Fruit fly (Drosophila melanogaster): ENCODE results near the gene CG43739.

The CG43739 gene

dm6 chr2L:20915224-20915623 lies 3.5 kb downstream of the CG43739 start (continued):
- peak; percentile 14 for TF ChIP-seq mam (GFP tag; optimal IDR thresholded peaks at IDR 0.05)
- TF ChIP-seq Six4 (GFP tag; optimal IDR thresholded peaks at IDR 0.05), result peak; percentile 30
- no peak for TF ChIP-seq Med (GFP tag)
- TF ChIP-seq bowl (GFP tag; IDR thresholded peaks at IDR 0.05), result no peak
- TF ChIP-seq YL-1 (GFP tag; optimal IDR thresholded peaks at IDR 0.05), result no peak
- TF ChIP-seq CkIIα-i1 (GFP tag; IDR thresholded peaks at IDR 0.05), result no peak
- TF ChIP-seq Dll (GFP tag; IDR thresholded peaks at IDR 0.05; ENCODE audit: partially characterized antibody), result no peak
- TF ChIP-seq CG6689 (GFP tag; IDR thresholded peaks at IDR 0.05), result peak; percentile 52; the same call in 1 of the 2 replicates
- no peak for TF ChIP-seq CrebB (tag; optimal IDR thresholded peaks at IDR 0.05)
- no peak for TF ChIP-seq cato (GFP tag; optimal IDR thresholded peaks at IDR 0.05; ENCODE audit: borderline replicate concordance)
- peak; percentile 33; the same call in 1 of the 2 replicates for TF ChIP-seq lmd (GFP tag; IDR thresholded peaks at IDR 0.05)
- TF ChIP-seq tin (GFP tag; optimal IDR thresholded peaks at IDR 0.05), result peak; percentile 20
- TF ChIP-seq Hsf (GFP tag; optimal IDR thresholded peaks at IDR 0.05), result peak; percentile 8
- TF ChIP-seq CG18619 (GFP tag; optimal IDR thresholded peaks at IDR 0.05), result peak; percentile 25
- TF ChIP-seq slbo (GFP tag; IDR thresholded peaks at IDR 0.05), result peak; percentile 31; the same call in 1 of the 2 replicates
- peak; percentile 30 for TF ChIP-seq CG12155 (GFP tag; optimal IDR thresholded peaks at IDR 0.05)
- peak; percentile 53 for TF ChIP-seq unpg (GFP tag; optimal IDR thresholded peaks at IDR 0.05)
- TF ChIP-seq sim (GFP tag; IDR thresholded peaks at IDR 0.05), result no peak
- TF ChIP-seq ATbp (GFP tag; optimal IDR thresholded peaks at IDR 0.05), result peak; percentile 8
- peak; percentile 67; the same call in 2 of the 3 replicates for TF ChIP-seq so (GFP tag; IDR thresholded peaks at IDR 0.05)
- 0 out of 3 replicates have a peak, but pooled peaks have one; percentile 27 for TF ChIP-seq CG17361 (GFP tag; IDR thresholded peaks at IDR 0.05)
- TF ChIP-seq pb (GFP tag; optimal IDR thresholded peaks at IDR 0.05), result no peak
- peak; percentile 21 for TF ChIP-seq tap (tag; optimal IDR thresholded peaks at IDR 0.05)
- TF ChIP-seq CoRest (tag; optimal IDR thresholded peaks at IDR 0.05), result peak; percentile 17
- peak; percentile 36 for TF ChIP-seq CG18262 (tag; optimal IDR thresholded peaks at IDR 0.05)
- peak in 1 of 2 experiments; percentile 65 for TF ChIP-seq Hr51 (GFP tag; optimal IDR thresholded peaks at IDR 0.05)
- TF ChIP-seq vvl (GFP tag; IDR thresholded peaks at IDR 0.05), result peak; percentile 60
- peak; percentile 44; the same call in 1 of the 3 replicates for TF ChIP-seq CG11695 (GFP tag; IDR thresholded peaks at IDR 0.05)
- no peak for TF ChIP-seq kah (GFP tag; optimal IDR thresholded peaks at IDR 0.05)
- no peak for TF ChIP-seq CG9437 (GFP tag; optimal IDR thresholded peaks at IDR 0.05)
- peak; percentile 27 for TF ChIP-seq D19A (tag; optimal IDR thresholded peaks at IDR 0.05)
- peak; percentile 85 for TF ChIP-seq Drgx (GFP tag; IDR thresholded peaks at IDR 0.05)
- peak in 1 of 2 experiments; percentile 61 for TF ChIP-seq bsh (GFP tag; optimal IDR thresholded peaks at IDR 0.05)
- peak; percentile 65 for TF ChIP-seq Sox102F (GFP tag; optimal IDR thresholded peaks at IDR 0.05)
- no peak for TF ChIP-seq corto (GFP tag; optimal IDR thresholded peaks at IDR 0.05)
- TF ChIP-seq CG7556 (GFP tag; optimal IDR thresholded peaks at IDR 0.05), result peak; percentile 35
- peak; percentile 26 for TF ChIP-seq CG13775 (GFP tag; optimal IDR thresholded peaks at IDR 0.05)
- 0 out of 3 replicates have a peak, but pooled peaks have one; percentile 26 for TF ChIP-seq CG3726 (GFP tag; IDR thresholded peaks at IDR 0.05)
- no peak for TF ChIP-seq Mes4 (GFP tag; optimal IDR thresholded peaks at IDR 0.05)
- no peak for TF ChIP-seq CG6813 (GFP tag; optimal IDR thresholded peaks at IDR 0.05)
- TF ChIP-seq CG32772 (GFP tag; IDR thresholded peaks at IDR 0.05), result no peak
- TF ChIP-seq Rx (GFP tag; IDR thresholded peaks at IDR 0.05), result no peak
- no peak for TF ChIP-seq CG7271 (tag; optimal IDR thresholded peaks at IDR 0.05)
- no peak for TF ChIP-seq Max (GFP tag; optimal IDR thresholded peaks at IDR 0.05)
- TF ChIP-seq Atf6 (GFP tag; IDR thresholded peaks at IDR 0.05), result peak; percentile 39; the same call in 1 of the 2 replicates
- TF ChIP-seq ci (GFP tag; IDR thresholded peaks at IDR 0.05), result peak; percentile 54; the same call in 1 of the 3 replicates
- TF ChIP-seq dmrt11E (tag; optimal IDR thresholded peaks at IDR 0.05), result peak; percentile 16
- TF ChIP-seq az2 (GFP tag; optimal IDR thresholded peaks at IDR 0.05), result peak; percentile 15
- peak; percentile 27; the same call in 1 of the 2 replicates for TF ChIP-seq E2f2 (GFP tag; IDR thresholded peaks at IDR 0.05)
- TF ChIP-seq CG4328 (GFP tag; optimal IDR thresholded peaks at IDR 0.05), result no peak
- TF ChIP-seq chif (GFP tag; optimal IDR thresholded peaks at IDR 0.05), result no peak
